Fruit fly (Drosophila melanogaster) whole organism, embryonic: ENCODE measurements around the gene PNKP.

Experiments used
- Abd-B ChIP-seq: fragments of 200-800 bp; sonication (Bioruptor generic); optimal IDR thresholded peaks from 2 replicates; lab custom pipeline; 2018; ENCODE audit warnings: missing biosample characterization, mild to moderate bottlenecking, missing genetic modification characterization, moderate library complexity
- Awh ChIP-seq: fragments of 200-800 bp; sonication (Bioruptor generic); IDR thresholded peaks from 2 replicates; pipeline ENCODE4, ENCODE4 v1.3.6; 2022; ENCODE audit warnings: missing biosample characterization, missing genetic modification characterization
- CG10267 ChIP-seq: fragments of 200-800 bp; sonication (Bioruptor generic); optimal IDR thresholded peaks from 2 replicates; lab custom pipeline; 2018; ENCODE audit warnings: missing biosample characterization, mild to moderate bottlenecking, missing genetic modification characterization, moderate library complexity
- CG12071 ChIP-seq: fragments of 200-800 bp; sonication (Bioruptor generic); optimal IDR thresholded peaks from 3 replicates; lab custom pipeline; 2018; ENCODE audit warnings: missing biosample characterization, mild to moderate bottlenecking, missing genetic modification characterization
- CG15011 ChIP-seq: fragments of 200-800 bp; sonication (Bioruptor generic); optimal IDR thresholded peaks from 3 replicates; lab custom pipeline; 2018; ENCODE audit warnings: missing biosample characterization, mild to moderate bottlenecking, missing genetic modification characterization
- CG16779 ChIP-seq: fragments of 200-800 bp; sonication (Bioruptor generic); IDR thresholded peaks from 2 replicates; pipeline ENCODE4 v1.3.6; 2022; ENCODE audit warnings: missing biosample characterization, missing genetic modification characterization
- CG17802 ChIP-seq: fragments of 200-800 bp; sonication (Bioruptor generic); optimal IDR thresholded peaks from 2 replicates; lab custom pipeline; 2018; ENCODE audit warnings: missing biosample characterization, mild to moderate bottlenecking, missing genetic modification characterization, moderate library complexity
- CG18262 ChIP-seq: fragments of 200-800 bp; optimal IDR thresholded peaks from 3 replicates; lab custom pipeline; 2019; ENCODE audit warnings: missing biosample characterization, mild to moderate bottlenecking, missing genetic modification characterization, moderate library complexity
- CG2116 ChIP-seq: fragments of 200-800 bp; sonication (Bioruptor generic); optimal IDR thresholded peaks from 3 replicates; lab custom pipeline; 2018; ENCODE audit warnings: missing biosample characterization, mild to moderate bottlenecking, missing genetic modification characterization
- CG2875 ChIP-seq: fragments of 200-800 bp; sonication (Bioruptor generic); optimal IDR thresholded peaks from 2 replicates; lab custom pipeline; 2017; ENCODE audit warnings: missing biosample characterization, mild to moderate bottlenecking, missing genetic modification characterization, missing genetic modification reagents
- CG3065 ChIP-seq: fragments of 200-800 bp; sonication (Bioruptor generic); optimal IDR thresholded peaks from 2 replicates; lab custom pipeline; 2016; ENCODE audit warnings: missing biosample characterization, missing genetic modification characterization
- CG3163 ChIP-seq: fragments of 200-800 bp; sonication (Bioruptor generic); optimal IDR thresholded peaks from 3 replicates; lab custom pipeline; 2016; ENCODE audit warnings: missing biosample characterization, missing genetic modification characterization
- CG33213 ChIP-seq: fragments of 200-800 bp; sonication (Bioruptor generic); optimal IDR thresholded peaks from 3 replicates; lab custom pipeline; 2016; ENCODE audit warnings: missing biosample characterization, missing genetic modification characterization
- CG7963 ChIP-seq: fragments of 200-800 bp; sonication (Bioruptor generic); IDR thresholded peaks from 3 replicates; pipeline ENCODE4 v1.3.6; 2022; ENCODE audit warnings: missing biosample characterization, missing genetic modification characterization; ENCODE audit not compliant: partially characterized antibody
- CG9609 ChIP-seq: fragments of 200-800 bp; sonication (Bioruptor generic); optimal IDR thresholded peaks from 3 replicates; lab custom pipeline; 2016; ENCODE audit warnings: missing biosample characterization, missing genetic modification characterization
- CG9797 ChIP-seq: fragments of 200-800 bp; sonication (Bioruptor generic); optimal IDR thresholded peaks from 3 replicates; lab custom pipeline; 2018; ENCODE audit warnings: missing biosample characterization, mild to moderate bottlenecking, missing genetic modification characterization
- Deaf1 ChIP-seq: fragments of 200-800 bp; optimal IDR thresholded peaks from 3 replicates; lab custom pipeline; 2019; ENCODE audit warnings: missing biosample characterization, mild to moderate bottlenecking, missing genetic modification characterization, moderate library complexity
- Dref ChIP-seq: fragments of 200-800 bp; sonication (Bioruptor generic); IDR thresholded peaks from 2 replicates; pipeline ENCODE4 v1.3.6; 2022; ENCODE audit warnings: missing biosample characterization, missing genetic modification characterization
- ERR ChIP-seq: fragments of 200-800 bp; sonication (Bioruptor generic); optimal IDR thresholded peaks from 2 replicates; lab custom pipeline; 2016; ENCODE audit warnings: missing biosample characterization, missing genetic modification characterization
- Ets97D ChIP-seq: fragments of 200-800 bp; sonication (Bioruptor generic); optimal IDR thresholded peaks from 3 replicates; lab custom pipeline; 2016; ENCODE audit warnings: missing biosample characterization, missing genetic modification characterization
- HLH4C ChIP-seq: fragments of 200-800 bp; sonication (Bioruptor generic); IDR thresholded peaks from 3 replicates; pipeline ENCODE4 v1.3.6; 2022; ENCODE audit warnings: missing biosample characterization, missing genetic modification characterization; ENCODE audit not compliant: partially characterized antibody
- MESR4 ChIP-seq: fragments of 200-800 bp; sonication (Bioruptor generic); optimal IDR thresholded peaks from 2 replicates; lab custom pipeline; 2018; ENCODE audit warnings: missing biosample characterization, mild to moderate bottlenecking, missing genetic modification characterization, moderate library complexity
- Med ChIP-seq: fragments of 200-800 bp; sonication (Bioruptor generic); peaks from one replicate; lab custom pipeline; 2016; ENCODE audit warnings: missing biosample characterization, missing genetic modification characterization, mild to moderate bottlenecking, inconsistent platforms, moderate library complexity
- NC2α ChIP-seq: fragments of 200-800 bp; sonication (Bioruptor generic); optimal IDR thresholded peaks from 2 replicates; lab custom pipeline; 2016; ENCODE audit warnings: missing biosample characterization, missing genetic modification characterization
- NK7.1 ChIP-seq: fragments of 200-800 bp; sonication (Bioruptor generic); optimal IDR thresholded peaks from 3 replicates; lab custom pipeline; 2016; ENCODE audit warnings: missing biosample characterization, missing genetic modification characterization
- Sry-β ChIP-seq: fragments of 200-800 bp; sonication (Bioruptor generic); optimal IDR thresholded peaks from 2 replicates; lab custom pipeline; 2018; ENCODE audit warnings: missing biosample characterization, mild to moderate bottlenecking, missing genetic modification characterization, moderate library complexity
- Usf ChIP-seq: fragments of 200-800 bp; sonication (Bioruptor generic); optimal IDR thresholded peaks from 2 replicates; lab custom pipeline; 2017; ENCODE audit warnings: missing genotype, missing biosample characterization, missing genetic modification characterization
- bcd ChIP-seq: fragments of 200-800 bp; sonication (Bioruptor generic); optimal IDR thresholded peaks from 2 replicates; lab custom pipeline; 2017; ENCODE audit warnings: missing biosample characterization, mild to moderate bottlenecking, missing genetic modification characterization
- btn ChIP-seq: fragments of 200-800 bp; sonication (Bioruptor generic); optimal IDR thresholded peaks from 2 replicates; lab custom pipeline; 2016; ENCODE audit warnings: missing biosample characterization, missing genetic modification characterization
- cas ChIP-seq: fragments of 200-800 bp; sonication (Bioruptor generic); IDR thresholded peaks from 2 replicates; pipeline ENCODE4 v1.3.6; 2022; ENCODE audit warnings: missing biosample characterization, missing genetic modification characterization
- crp ChIP-seq, 2 experiments: fragments of 200-800 bp; sonication (Bioruptor generic); optimal IDR thresholded peaks; 2 replicates in 1 of 2; 3 replicates in 1 of 2; lab custom pipeline; 2017; ENCODE audit warnings: missing biosample characterization in 2 of 2, missing genetic modification characterization in 2 of 2, mild to moderate bottlenecking in 1 of 2, moderate library complexity in 1 of 2
- dati ChIP-seq: fragments of 200-800 bp; sonication (Bioruptor generic); IDR thresholded peaks from 2 replicates; pipeline ENCODE4 v1.3.6; 2022; ENCODE audit warnings: missing biosample characterization, missing genetic modification characterization
- dm ChIP-seq: fragments of 200-800 bp; sonication (Bioruptor generic); optimal IDR thresholded peaks from 3 replicates; lab custom pipeline; 2016; ENCODE audit warnings: missing biosample characterization, missing genetic modification characterization
- dmrt11E ChIP-seq: fragments of 200-800 bp; sonication (Bioruptor generic); optimal IDR thresholded peaks from 3 replicates; lab custom pipeline; 2018; ENCODE audit warnings: missing biosample characterization, mild to moderate bottlenecking, missing genetic modification characterization, moderate library complexity
- h ChIP-seq: fragments of >200 bp; optimal IDR thresholded peaks from 2 replicates; lab custom pipeline; 2017
- lbe ChIP-seq: fragments of 200-800 bp; sonication (Bioruptor generic); optimal IDR thresholded peaks from 2 replicates; lab custom pipeline; 2016; ENCODE audit warnings: missing biosample characterization, mild to moderate bottlenecking, missing genetic modification characterization
- lov ChIP-seq, 2 experiments: fragments of 200-800 bp in 1 of 2; fragments of >200 bp in 1 of 2; sonication (Bioruptor generic) in 1 of 2; IDR thresholded peaks in 1 of 2; optimal IDR thresholded peaks in 1 of 2; 2 replicates in 1 of 2; 3 replicates in 1 of 2; pipeline versions ENCODE4 v1.3.6 to Lab custom; 2017 to 2022; ENCODE audit warnings: missing biosample characterization in 1 of 2, missing genetic modification characterization in 1 of 2
- mam ChIP-seq: fragments of 200-800 bp; sonication (Bioruptor generic); optimal IDR thresholded peaks from 3 replicates; lab custom pipeline; 2016; ENCODE audit warnings: missing biosample characterization, missing genetic modification characterization
- nau ChIP-seq: fragments of 200-800 bp; sonication (Bioruptor generic); optimal IDR thresholded peaks from 3 replicates; lab custom pipeline; 2017; ENCODE audit warnings: missing biosample characterization, mild to moderate bottlenecking, missing genetic modification characterization, missing genetic modification reagents
- pan ChIP-seq, 4 experiments: fragments of >200 bp in 3 of 4; fragments of 200-800 bp in 1 of 4; sonication (Bioruptor generic) in 1 of 4; optimal IDR thresholded peaks in 3 of 4; IDR thresholded peaks in 1 of 4; 2 replicates each; pipeline versions ENCODE4 v1.3.6 to Lab custom; 2017 to 2022; ENCODE audit warnings: missing biosample characterization in 2 of 4, missing genetic modification characterization in 2 of 4, mixed read lengths in 1 of 4
- prd ChIP-seq, 3 experiments: fragments of >200 bp in 2 of 3; fragments of 200-800 bp in 1 of 3; sonication (Bioruptor generic) in 1 of 3; optimal IDR thresholded peaks in 2 of 3; IDR thresholded peaks in 1 of 3; 2 replicates in 2 of 3; 3 replicates in 1 of 3; pipeline versions ENCODE4 v1.3.6 to Lab custom; 2017 to 2022; ENCODE audit warnings: missing biosample characterization in 1 of 3, missing genetic modification characterization in 1 of 3
- pzg ChIP-seq: fragments of 200-800 bp; sonication (Bioruptor generic); optimal IDR thresholded peaks from 3 replicates; lab custom pipeline; 2018; ENCODE audit warnings: missing biosample characterization, mild to moderate bottlenecking, missing genetic modification characterization, moderate library complexity
- rib ChIP-seq: fragments of 200-800 bp; sonication (Bioruptor generic); IDR thresholded peaks from 2 replicates; pipeline ENCODE4 v1.3.6; 2022; ENCODE audit warnings: missing biosample characterization, missing genetic modification characterization
- slbo ChIP-seq: fragments of 200-800 bp; sonication (Bioruptor generic); IDR thresholded peaks from 2 replicates; pipeline ENCODE4 v1.3.6; 2022; ENCODE audit warnings: missing biosample characterization, missing genetic modification characterization
- sr ChIP-seq: fragments of 200-800 bp; sonication (Bioruptor generic); IDR thresholded peaks from 3 replicates; pipeline ENCODE4 v1.3.6; 2022; ENCODE audit warnings: missing biosample characterization, missing genetic modification characterization
- zen ChIP-seq: fragments of 200-800 bp; sonication (Bioruptor generic); optimal IDR thresholded peaks from 3 replicates; lab custom pipeline; 2018; ENCODE audit warnings: missing biosample characterization, mild to moderate bottlenecking, missing genetic modification characterization, moderate library complexity
- zfh2 ChIP-seq: fragments of 200-800 bp; sonication (Bioruptor generic); optimal IDR thresholded peaks from 2 replicates; lab custom pipeline; 2016; ENCODE audit warnings: missing biosample characterization, missing genetic modification characterization

PNKP gene

DNA sequence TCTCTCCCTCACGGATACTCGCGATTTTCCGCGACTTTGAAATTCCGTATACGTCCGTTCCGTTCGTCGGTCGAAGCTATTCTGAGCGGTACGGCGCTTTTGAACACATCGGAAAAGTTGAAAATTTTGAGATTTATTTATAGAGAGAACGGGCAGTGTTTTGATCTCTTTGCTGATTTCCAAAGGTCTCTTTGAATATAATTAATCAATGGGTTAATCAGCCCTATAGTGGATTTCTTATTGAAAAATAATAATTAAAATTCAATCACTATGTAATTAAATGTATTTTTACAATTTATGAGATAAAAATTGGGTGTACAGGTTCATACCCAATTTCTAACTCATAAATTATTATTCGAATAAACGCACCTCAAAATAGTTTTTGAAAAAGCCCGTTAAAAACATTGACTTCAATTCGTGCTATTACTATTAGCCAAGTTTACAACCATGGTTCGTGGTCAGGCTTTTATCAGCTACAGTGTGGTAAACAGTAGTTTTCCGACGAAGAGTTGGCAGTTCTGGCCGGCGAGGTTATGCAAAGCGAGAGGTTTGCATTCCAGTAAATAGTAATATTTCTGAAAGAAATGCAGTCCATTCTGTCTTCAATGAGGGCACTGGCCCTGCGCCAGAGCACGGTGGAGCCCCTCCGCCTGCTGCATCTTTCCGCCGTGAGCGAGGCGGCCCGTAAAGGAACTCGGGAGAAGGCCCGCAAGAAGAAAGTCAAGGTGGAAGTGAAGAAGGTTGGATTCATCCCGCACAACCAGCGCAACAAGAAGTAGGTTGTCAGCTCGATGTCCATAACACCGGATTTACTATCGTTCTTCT, 42.2 kb downstream of the PNKP start, which contains the start of the genes CG9626 and mRpL1 (continued):
- TF ChIP-seq dm (GFP tag; lab: Kevin White, UChicago) (peak; percentile 69), pan (optimal IDR thresholded peaks at IDR 0.05; lab: Kevin White, UChicago) (no peak), pan (GFP tag; optimal IDR thresholded peaks at IDR 0.05 in 1 of 2, IDR thresholded peaks at IDR 0.05 in 1 of 2) (no peak), Med (GFP tag; lab: Kevin White, UChicago) (peak; percentile 86), CG3065 (peak; percentile 6), CG9797 (peak; percentile 47), nau (GFP tag; lab: Kevin White, UChicago) (no peak), zfh2 (peak; percentile 47), sr (no peak), Abd-B (GFP tag; lab: Kevin White, UChicago) (peak; percentile 78), Dref (peak; percentile 42), CG7963 (GFP tag; lab: Robert Waterston, UW) (no peak), rib (GFP tag; lab: Robert Waterston, UW) (no peak), Deaf1 (peak; percentile 58), CG17802 (peak; percentile 7), pzg (GFP tag; lab: Kevin White, UChicago) (peak; percentile 90), ERR (peak; percentile 16), HLH4C (GFP tag; lab: Robert Waterston, UW) (peak; percentile 15; the same call in 1 of the 3 replicates), CG15011 (GFP tag; lab: Kevin White, UChicago) (no peak), dati (GFP tag; lab: Robert Waterston, UW) (no peak), CG18262 (tag; lab: Kevin White, UChicago) (no peak), btn (GFP tag; lab: Kevin White, UChicago) (no peak), cas (GFP tag; lab: Robert Waterston, UW) (no peak), CG9609 (GFP tag; lab: Kevin White, UChicago) (peak; percentile 10), CG2875 (GFP tag; lab: Kevin White, UChicago) (no peak), slbo (peak; percentile 49; the same call in 1 of the 2 replicates), CG10267 (tag; lab: Kevin White, UChicago) (peak; percentile 94), CG16779 (GFP tag; lab: Robert Waterston, UW) (no peak), Awh (no peak), h (lab: Kevin White, UChicago) (no peak), MESR4 (peak; percentile 78), lov (optimal IDR thresholded peaks at IDR 0.05; lab: Kevin White, UChicago) (no peak), lov (GFP tag; IDR thresholded peaks at IDR 0.05; lab: Robert Waterston, UW) (no peak), dmrt11E (tag; lab: Kevin White, UChicago) (peak; percentile 6), NC2α (GFP tag; lab: Kevin White, UChicago) (no peak), NK7.1 (GFP tag; lab: Kevin White, UChicago) (no peak), mam (GFP tag; lab: Kevin White, UChicago) (peak; percentile 34), Usf (GFP tag; lab: Kevin White, UChicago) (no peak), CG33213 (GFP tag; lab: Kevin White, UChicago) (peak; percentile 58), crp (GFP tag; optimal IDR thresholded peaks at IDR 0.05; lab: Kevin White, UChicago) (peak in 1 of 2 experiments; percentile 16), Sry-β (no peak), prd (optimal IDR thresholded peaks at IDR 0.05; lab: Kevin White, UChicago) (no peak), prd (GFP tag; IDR thresholded peaks at IDR 0.05; lab: Robert Waterston, UW) (no peak), CG3163 (GFP tag; lab: Kevin White, UChicago) (peak; percentile 54), lbe (no peak), CG2116 (GFP tag; lab: Kevin White, UChicago) (peak; percentile 71), bcd (no peak), zen (peak; percentile 63), Ets97D (peak; percentile 80), CG12071 (GFP tag; lab: Kevin White, UChicago) (no peak)
